Fruit fly (Drosophila melanogaster): ENCODE results near the gene mthl1.

Gene mthl1

DNA sequence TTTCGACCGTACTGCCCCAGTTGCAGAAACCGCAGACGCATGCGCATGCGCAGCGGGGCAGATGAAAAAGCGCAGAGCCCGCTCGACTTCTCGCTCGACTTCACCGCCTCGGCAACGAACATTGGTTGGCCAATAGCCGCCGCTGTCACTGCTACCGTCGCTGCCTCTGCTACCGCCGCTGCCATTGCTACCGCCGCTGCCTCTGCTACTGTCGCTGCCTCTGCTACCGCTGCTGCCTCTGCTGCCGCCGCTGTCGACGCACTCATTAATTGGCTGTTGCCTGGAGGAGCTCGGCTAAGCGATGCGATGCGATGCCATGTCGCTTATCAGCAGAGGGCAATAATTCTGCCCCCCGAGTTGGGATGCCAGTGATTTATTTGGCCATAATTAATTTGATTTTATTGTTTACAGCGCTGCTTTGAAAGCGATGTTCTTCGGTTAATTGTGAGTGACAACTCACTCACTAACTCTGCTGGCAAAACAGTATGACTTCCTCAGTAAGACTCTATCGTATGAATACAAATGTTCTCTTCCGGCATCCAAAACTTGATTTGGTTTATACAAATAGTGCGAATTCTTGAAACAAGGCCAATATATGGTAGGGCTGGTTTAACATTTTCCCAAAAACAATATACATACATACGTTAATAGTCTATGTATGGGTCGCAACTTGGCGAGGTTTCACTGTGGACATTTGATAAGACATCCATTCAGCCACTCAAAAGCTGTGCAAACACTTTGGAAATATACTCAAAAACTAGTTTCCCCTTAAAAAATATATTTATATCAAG is 30.1 kb downstream of the mthl1 start:
- peak; percentile 49; the same call in 1 of the 3 replicates for TF ChIP-seq CG4496 (GFP tag; IDR thresholded peaks at IDR 0.05)
- peak; percentile 75 for TF ChIP-seq CG13204 (GFP tag; optimal IDR thresholded peaks at IDR 0.05)
- TF ChIP-seq rn (GFP tag; IDR thresholded peaks at IDR 0.05): no peak
- no peak for TF ChIP-seq CG17806 (tag; optimal IDR thresholded peaks at IDR 0.05)
- TF ChIP-seq fd96Ca (GFP tag; IDR thresholded peaks at IDR 0.05): no peak
- TF ChIP-seq CG9948 (tag; optimal IDR thresholded peaks at IDR 0.05): no peak
- no peak for TF ChIP-seq D1 (tag; optimal IDR thresholded peaks at IDR 0.05)
- TF ChIP-seq CG8159 (tag; optimal IDR thresholded peaks at IDR 0.05): no peak
- no peak for TF ChIP-seq CG12605 (GFP tag; IDR thresholded peaks at IDR 0.05)
- peak; percentile 7 for TF ChIP-seq CG14655 (GFP tag; optimal IDR thresholded peaks at IDR 0.05)
- no peak for TF ChIP-seq CG8301 (tag; optimal IDR thresholded peaks at IDR 0.05)
- TF ChIP-seq Ets98B (GFP tag; IDR thresholded peaks at IDR 0.05): no peak
- no peak for TF ChIP-seq Pif1B (GFP tag; optimal IDR thresholded peaks at IDR 0.05)
- no peak for TF ChIP-seq CG34367 (tag; optimal IDR thresholded peaks at IDR 0.05)
- no peak for TF ChIP-seq Snoo (tag; optimal IDR thresholded peaks at IDR 0.05)
- no peak for TF ChIP-seq gl (tag; optimal IDR thresholded peaks at IDR 0.05)
- no peak for TF ChIP-seq CG15710 (tag; optimal IDR thresholded peaks at IDR 0.05)
- TF ChIP-seq CG32121 (GFP tag; IDR thresholded peaks at IDR 0.05): no peak

DNA sequence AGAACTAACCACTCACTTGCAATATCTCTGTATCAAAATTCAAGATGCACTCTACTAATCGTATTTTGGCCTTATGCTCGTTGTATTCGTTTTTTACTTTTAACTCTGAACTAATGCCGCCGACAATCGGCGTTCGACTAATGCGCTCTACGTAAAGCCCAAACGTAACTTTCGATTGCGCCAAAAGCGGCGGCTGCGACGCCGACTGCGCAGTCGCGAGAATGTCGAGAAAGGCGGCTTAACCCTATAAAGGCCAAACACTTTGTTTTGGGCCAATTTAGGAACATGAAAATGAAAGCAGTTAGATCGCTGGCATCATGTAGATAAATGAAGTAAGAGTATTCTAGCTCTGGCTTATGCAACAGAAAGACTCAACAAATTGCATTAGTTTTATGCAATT is 32.1 kb downstream of the mthl1 start:
- no peak for TF ChIP-seq CG15710 (tag; optimal IDR thresholded peaks at IDR 0.05)
- no peak for TF ChIP-seq CG8301 (tag; optimal IDR thresholded peaks at IDR 0.05)
- no peak for TF ChIP-seq D1 (tag; optimal IDR thresholded peaks at IDR 0.05)
- no peak for TF ChIP-seq Pif1B (GFP tag; optimal IDR thresholded peaks at IDR 0.05)
- no peak for TF ChIP-seq Ets98B (GFP tag; IDR thresholded peaks at IDR 0.05)
- no peak for TF ChIP-seq EcR (GFP tag; optimal IDR thresholded peaks at IDR 0.05)
- no peak for TF ChIP-seq CG32121 (GFP tag; IDR thresholded peaks at IDR 0.05)
- TF ChIP-seq CG4496 (GFP tag; IDR thresholded peaks at IDR 0.05): no peak
- no peak for TF ChIP-seq gl (tag; optimal IDR thresholded peaks at IDR 0.05)
- TF ChIP-seq CG14655 (GFP tag; optimal IDR thresholded peaks at IDR 0.05): no peak
- no peak for TF ChIP-seq CG12605 (GFP tag; IDR thresholded peaks at IDR 0.05)
- no peak for TF ChIP-seq CG8159 (tag; optimal IDR thresholded peaks at IDR 0.05)
- no peak for TF ChIP-seq fd96Ca (GFP tag; IDR thresholded peaks at IDR 0.05)
- no peak for TF ChIP-seq Pif1A (GFP tag; optimal IDR thresholded peaks at IDR 0.05)
- no peak for TF ChIP-seq Snoo (tag; optimal IDR thresholded peaks at IDR 0.05)
- no peak for TF ChIP-seq rn (GFP tag; IDR thresholded peaks at IDR 0.05)

DNA sequence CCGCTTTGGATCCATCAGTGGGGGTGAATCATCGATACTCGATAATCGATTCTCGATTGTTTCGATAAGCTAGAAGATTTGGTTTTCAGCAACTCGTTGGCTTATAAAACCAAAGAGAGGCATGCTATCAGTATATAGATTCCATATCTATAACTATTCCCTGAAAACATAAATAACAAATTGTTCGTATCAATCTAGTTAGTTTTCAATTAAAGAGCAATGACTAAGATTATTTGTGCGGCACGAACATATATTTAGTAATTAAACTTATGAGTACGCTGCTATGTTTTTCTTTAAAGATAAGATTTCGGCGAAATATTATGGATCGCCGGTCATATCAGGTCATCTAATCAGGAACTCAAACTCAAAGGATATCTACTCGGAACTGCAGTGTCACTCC is 33.8 kb downstream of the mthl1 start:
- TF ChIP-seq CG34367 (tag; optimal IDR thresholded peaks at IDR 0.05): no peak
- no peak for TF ChIP-seq Snoo (tag; optimal IDR thresholded peaks at IDR 0.05)
- TF ChIP-seq D1 (tag; optimal IDR thresholded peaks at IDR 0.05): no peak
- TF ChIP-seq CG4496 (GFP tag; IDR thresholded peaks at IDR 0.05): no peak
- TF ChIP-seq gl (tag; optimal IDR thresholded peaks at IDR 0.05): no peak
- TF ChIP-seq CG8159 (tag; optimal IDR thresholded peaks at IDR 0.05): no peak
- TF ChIP-seq CG12605 (GFP tag; IDR thresholded peaks at IDR 0.05): no peak
- no peak for TF ChIP-seq CG32121 (GFP tag; IDR thresholded peaks at IDR 0.05)
- TF ChIP-seq EcR (GFP tag; optimal IDR thresholded peaks at IDR 0.05): no peak
- TF ChIP-seq CG8301 (tag; optimal IDR thresholded peaks at IDR 0.05): no peak
- no peak for TF ChIP-seq Pif1A (GFP tag; optimal IDR thresholded peaks at IDR 0.05)
- TF ChIP-seq Pif1B (GFP tag; optimal IDR thresholded peaks at IDR 0.05): no peak
- TF ChIP-seq CG13204 (GFP tag; optimal IDR thresholded peaks at IDR 0.05): no peak
- TF ChIP-seq rn (GFP tag; IDR thresholded peaks at IDR 0.05): no peak
- TF ChIP-seq CG10348 (GFP tag; IDR thresholded peaks at IDR 0.05): no peak
- TF ChIP-seq CG17806 (tag; optimal IDR thresholded peaks at IDR 0.05): no peak

DNA sequence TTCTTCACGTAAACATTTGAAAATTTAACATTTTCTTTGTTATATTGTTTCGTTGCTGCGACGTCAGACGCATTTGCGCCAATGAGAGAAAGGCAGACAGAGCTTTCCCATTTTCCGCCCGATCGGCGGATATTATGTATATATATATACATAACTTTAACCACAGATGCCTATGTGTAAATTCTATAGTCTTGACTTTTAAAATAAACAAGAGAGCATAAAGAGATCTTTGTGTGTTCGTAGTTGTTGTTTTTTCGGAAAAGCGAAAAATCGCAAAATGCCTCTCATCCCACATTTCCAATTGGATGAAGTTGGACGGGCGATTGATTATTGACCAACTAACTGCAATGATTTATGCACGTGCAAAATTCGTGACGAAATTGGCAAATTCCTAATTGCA is 35.9 kb downstream of the mthl1 start, which contains the start of gene CG13012:
Gene CG13012, minus strand, starts transcription at position 101 of the 400 bp plus-strand sequence.
- no peak for TF ChIP-seq Pif1A (GFP tag; optimal IDR thresholded peaks at IDR 0.05)

DNA sequence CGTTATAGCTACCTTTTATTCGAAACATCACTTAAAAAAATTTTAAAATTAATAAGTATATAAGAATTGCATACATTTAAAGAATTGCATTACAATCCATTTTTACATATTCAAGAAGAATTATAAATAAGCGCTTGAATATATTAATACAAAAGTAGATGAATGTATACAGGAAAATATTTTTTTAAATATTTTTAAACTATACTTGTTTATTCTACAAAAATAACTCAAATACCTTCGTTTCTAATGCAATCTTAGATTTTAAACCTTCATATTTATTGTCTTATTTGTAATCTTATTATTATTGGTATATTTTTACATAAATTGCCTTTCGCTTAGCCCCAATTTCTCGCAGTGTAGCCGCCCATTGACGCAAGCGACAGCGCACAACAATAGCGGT is 36.4 kb downstream of the mthl1 start:
- TF ChIP-seq CG13204 (GFP tag; optimal IDR thresholded peaks at IDR 0.05) (no peak), CG9948 (tag; optimal IDR thresholded peaks at IDR 0.05) (peak; percentile 25), CG8159 (tag; optimal IDR thresholded peaks at IDR 0.05) (peak; percentile 18), CG12605 (GFP tag; IDR thresholded peaks at IDR 0.05) (no peak), Pif1A (GFP tag; optimal IDR thresholded peaks at IDR 0.05) (no peak), CG32121 (GFP tag; IDR thresholded peaks at IDR 0.05) (no peak), EcR (GFP tag; optimal IDR thresholded peaks at IDR 0.05) (no peak), Snoo (tag; optimal IDR thresholded peaks at IDR 0.05) (peak; percentile 13), CG4496 (GFP tag; IDR thresholded peaks at IDR 0.05) (0 out of 3 replicates have a peak, but pooled peaks have one; percentile 14), CG15710 (tag; optimal IDR thresholded peaks at IDR 0.05) (peak; percentile 20)

DNA sequence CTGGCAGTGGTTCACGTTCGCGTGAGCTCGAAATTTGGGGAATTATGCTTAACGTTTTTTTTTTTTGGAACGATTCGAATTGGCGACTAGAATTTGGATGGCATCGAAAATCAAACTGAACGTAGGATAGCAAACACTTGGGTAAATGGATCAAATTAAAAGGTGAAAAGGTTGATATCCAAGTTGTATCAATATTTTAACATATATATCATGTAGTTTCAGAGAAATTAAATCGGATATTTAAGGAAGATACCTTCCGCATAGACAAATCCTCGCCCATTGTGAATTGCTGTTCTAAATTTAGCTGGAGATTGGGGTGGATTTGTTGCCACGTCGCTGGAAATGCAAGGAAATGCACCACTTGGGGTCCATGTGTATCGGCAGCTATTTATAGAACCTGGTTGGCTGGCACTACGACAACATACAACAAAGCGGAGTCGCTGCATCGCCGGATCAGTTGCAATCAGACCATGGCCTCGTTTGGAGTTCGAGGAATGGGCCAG is 38.1 kb downstream of the mthl1 start, which contains the start of the genes CG13010 and sing:
Gene CG13010, minus strand, starts transcription at position 101 of the 503 bp plus-strand sequence.
Gene sing, plus strand, starts transcription at position 453 of the 503 bp plus-strand sequence.
- no peak for TF ChIP-seq CG15710 (tag; optimal IDR thresholded peaks at IDR 0.05)
- no peak for TF ChIP-seq Pif1B (GFP tag; optimal IDR thresholded peaks at IDR 0.05)

Measured in whole organism, pupa.